Worm (Caenorhabditis elegans) whole organism, L2 larva: ENCODE results near the gene uda-1.

Experiments
- C34F6.9 ChIP-seq: fragments of 150-350 bp; optimal IDR thresholded peaks from 2 replicates; lab custom pipeline; 2014; ENCODE audit warnings: missing biosample characterization, missing genetic modification characterization
- F13H6.1 ChIP-seq: sonication (generic microtip); optimal IDR thresholded peaks from 2 replicates; lab custom pipeline; 2016; ENCODE audit warnings: missing genetic modification characterization, missing compliant biosample characterization
- R02D3.7 ChIP-seq: fragments of 150-350 bp; optimal IDR thresholded peaks from 2 replicates; lab custom pipeline; 2014; ENCODE audit warnings: missing biosample characterization, missing genetic modification characterization
- Y55F3AM.14 ChIP-seq: fragments of 200-800 bp; sonication (Bioruptor generic); optimal IDR thresholded peaks from 2 replicates; lab custom pipeline; 2018; ENCODE audit warnings: mild to moderate bottlenecking, missing genetic modification characterization, missing compliant biosample characterization
- ZK546.5 ChIP-seq: sonication (generic microtip); optimal IDR thresholded peaks from 2 replicates; lab custom pipeline; 2017; ENCODE audit warnings: missing biosample characterization, missing genetic modification characterization
- alr-1 ChIP-seq: fragments of 150-350 bp; optimal IDR thresholded peaks from 2 replicates; lab custom pipeline; 2014; ENCODE audit warnings: missing biosample characterization, missing genetic modification characterization
- aly-2 ChIP-seq: fragments of 150-350 bp; optimal IDR thresholded peaks from 2 replicates; lab custom pipeline; 2014; ENCODE audit warnings: missing biosample characterization, missing genetic modification characterization
- ama-1 ChIP-seq: fragments of 150-350 bp; optimal IDR thresholded peaks from 2 replicates; lab custom pipeline; 2018; ENCODE audit warnings: inconsistent platforms
- blmp-1 ChIP-seq: sonication (generic microtip); optimal IDR thresholded peaks from 2 replicates; lab custom pipeline; 2017; ENCODE audit warnings: missing genetic modification characterization, mild to moderate bottlenecking, missing compliant biosample characterization, antibody characterized with exemption, moderate library complexity; ENCODE audit not compliant: insufficient read depth
- ceh-16 ChIP-seq: fragments of 150-350 bp; optimal IDR thresholded peaks from 2 replicates; lab custom pipeline; 2014; ENCODE audit warnings: missing biosample characterization, missing genetic modification characterization
- crh-2 ChIP-seq: sonication (generic microtip); optimal IDR thresholded peaks from 2 replicates; lab custom pipeline; 2017; ENCODE audit warnings: missing biosample characterization, missing genetic modification characterization
- dmd-4 ChIP-seq: sonication (generic microtip); optimal IDR thresholded peaks from 2 replicates; lab custom pipeline; 2017; ENCODE audit warnings: missing biosample characterization, missing genetic modification characterization
- egl-27 ChIP-seq: sonication (generic microtip); optimal IDR thresholded peaks from 3 replicates; lab custom pipeline; 2017; ENCODE audit warnings: missing biosample characterization, missing genetic modification reagents, missing genetic modification characterization
- elt-1 ChIP-seq: fragments of 150-350 bp; optimal IDR thresholded peaks from 2 replicates; lab custom pipeline; 2014; ENCODE audit warnings: missing biosample characterization, missing genetic modification characterization
- elt-3 ChIP-seq: sonication (generic microtip); optimal IDR thresholded peaks from 2 replicates; lab custom pipeline; 2017; ENCODE audit warnings: missing biosample characterization, missing genetic modification characterization
- fos-1 ChIP-seq: fragments of 150-350 bp; optimal IDR thresholded peaks from 2 replicates; lab custom pipeline; 2014; ENCODE audit warnings: missing biosample characterization, missing genetic modification characterization
- gmeb-1 ChIP-seq: fragments of 150-350 bp; optimal IDR thresholded peaks from 2 replicates; lab custom pipeline; 2014; ENCODE audit warnings: missing biosample characterization, missing genetic modification characterization
- lin-11 ChIP-seq: fragments of 150-350 bp; sonication (generic microtip); optimal IDR thresholded peaks from 2 replicates; lab custom pipeline; 2014; ENCODE audit warnings: missing biosample characterization, missing genetic modification characterization, inconsistent platforms, mixed read lengths
- lin-13 ChIP-seq: fragments of 150-350 bp; optimal IDR thresholded peaks from 2 replicates; lab custom pipeline; 2014; ENCODE audit warnings: missing biosample characterization, missing genetic modification reagents, missing genetic modification characterization
- lin-39 ChIP-seq: fragments of 150-350 bp; optimal IDR thresholded peaks from 2 replicates; lab custom pipeline; 2014; ENCODE audit warnings: missing biosample characterization, missing genetic modification reagents, missing genetic modification characterization
- lsy-2 ChIP-seq, 2 experiments: fragments of 150-350 bp in 1 of 2; sonication (generic microtip) in 1 of 2; optimal IDR thresholded peaks; 2 replicates each; lab custom pipeline; 2014 to 2017; ENCODE audit warnings: missing biosample characterization in 2 of 2, missing genetic modification characterization in 2 of 2
- mab-5 ChIP-seq: fragments of 150-350 bp; optimal IDR thresholded peaks from 2 replicates; lab custom pipeline; 2014; ENCODE audit warnings: missing biosample characterization, missing genetic modification characterization
- mbf-1 ChIP-seq: sonication (generic microtip); optimal IDR thresholded peaks from 2 replicates; lab custom pipeline; 2017; ENCODE audit warnings: missing biosample characterization, missing genetic modification characterization
- mdl-1 ChIP-seq, 2 experiments: fragments of 150-350 bp in 1 of 2; sonication (generic microtip) in 1 of 2; optimal IDR thresholded peaks; 2 replicates each; lab custom pipeline; 2017; ENCODE audit warnings: missing biosample characterization in 2 of 2, missing genetic modification characterization in 2 of 2
- nhr-10 ChIP-seq: sonication (generic microtip); optimal IDR thresholded peaks from 2 replicates; lab custom pipeline; 2017; ENCODE audit warnings: missing biosample characterization, missing genetic modification characterization
- nhr-11 ChIP-seq: fragments of 150-350 bp; optimal IDR thresholded peaks from 2 replicates; lab custom pipeline; 2014; ENCODE audit warnings: missing biosample characterization, missing genetic modification characterization
- nhr-129 ChIP-seq: fragments of 150-350 bp; optimal IDR thresholded peaks from 2 replicates; lab custom pipeline; 2014; ENCODE audit warnings: missing biosample characterization, missing genetic modification characterization
- nhr-21 ChIP-seq: fragments of 150-350 bp; optimal IDR thresholded peaks from 2 replicates; lab custom pipeline; 2014; ENCODE audit warnings: missing biosample characterization, missing genetic modification characterization
- nhr-23 ChIP-seq: fragments of 150-350 bp; optimal IDR thresholded peaks from 2 replicates; lab custom pipeline; 2014; ENCODE audit warnings: missing biosample characterization, missing genetic modification reagents, missing genetic modification characterization
- nhr-237 ChIP-seq: fragments of 150-350 bp; optimal IDR thresholded peaks from 2 replicates; lab custom pipeline; 2014; ENCODE audit warnings: missing biosample characterization, missing genetic modification characterization
- nhr-25 ChIP-seq: fragments of 150-350 bp; sonication (generic microtip); optimal IDR thresholded peaks from 3 replicates; lab custom pipeline; 2014; ENCODE audit warnings: missing biosample characterization, missing genetic modification characterization
- nhr-77 ChIP-seq: fragments of 150-350 bp; optimal IDR thresholded peaks from 2 replicates; lab custom pipeline; 2014; ENCODE audit warnings: missing biosample characterization, missing genetic modification characterization
- peb-1 ChIP-seq: fragments of 150-350 bp; optimal IDR thresholded peaks from 2 replicates; lab custom pipeline; 2014; ENCODE audit warnings: missing biosample characterization, missing genetic modification characterization
- sem-4 ChIP-seq: fragments of 150-350 bp; optimal IDR thresholded peaks from 2 replicates; lab custom pipeline; 2014; ENCODE audit warnings: missing biosample characterization, missing genetic modification reagents, missing genetic modification characterization
- skn-1 ChIP-seq: sonication (generic microtip); optimal IDR thresholded peaks from 2 replicates; lab custom pipeline; 2017; ENCODE audit warnings: missing biosample characterization, missing genetic modification characterization
- sma-3 ChIP-seq: sonication (generic microtip); optimal IDR thresholded peaks from 2 replicates; lab custom pipeline; 2016; ENCODE audit warnings: missing genetic modification reagents, missing genetic modification characterization, missing compliant biosample characterization
- sma-9 ChIP-seq, 2 experiments: fragments of 150-350 bp in 1 of 2; sonication (generic microtip) in 1 of 2; optimal IDR thresholded peaks; 2 replicates each; lab custom pipeline; 2014 to 2016; ENCODE audit warnings: missing genetic modification characterization in 2 of 2, mild to moderate bottlenecking in 1 of 2, missing biosample characterization in 1 of 2, missing compliant biosample characterization in 1 of 2, missing genetic modification reagents in 1 of 2, moderate library complexity in 1 of 2
- snpc-4 ChIP-seq: fragments of 150-350 bp; optimal IDR thresholded peaks from 2 replicates; lab custom pipeline; 2014; ENCODE audit warnings: missing biosample characterization, missing genetic modification characterization
- unc-39 ChIP-seq: fragments of 150-350 bp; optimal IDR thresholded peaks from 2 replicates; lab custom pipeline; 2014; ENCODE audit warnings: missing biosample characterization, missing genetic modification characterization
- unc-55 ChIP-seq: fragments of 150-350 bp; sonication (generic microtip); optimal IDR thresholded peaks from 3 replicates; lab custom pipeline; 2014; ENCODE audit warnings: missing biosample characterization, missing genetic modification reagents, missing genetic modification characterization
- unc-62 ChIP-seq: fragments of 150-350 bp; optimal IDR thresholded peaks from 2 replicates; lab custom pipeline; 2014; ENCODE audit warnings: missing biosample characterization, missing genetic modification reagents, missing genetic modification characterization
- zag-1 ChIP-seq: fragments of 150-350 bp; optimal IDR thresholded peaks from 2 replicates; lab custom pipeline; 2014; ENCODE audit warnings: missing biosample characterization, missing genetic modification characterization
- ztf-1 ChIP-seq: fragments of 200-800 bp; sonication (Bioruptor generic); conservative IDR thresholded peaks from 2 replicates; pipeline ENCODE4 v1.3.6; 2022; ENCODE audit warnings: missing genetic modification characterization, missing compliant biosample characterization
- ztf-11 ChIP-seq: sonication (generic microtip); optimal IDR thresholded peaks from 2 replicates; lab custom pipeline; 2017; ENCODE audit warnings: missing biosample characterization, missing genetic modification characterization
- ztf-4 ChIP-seq: fragments of 150-350 bp; optimal IDR thresholded peaks from 2 replicates; lab custom pipeline; 2014; ENCODE audit warnings: missing biosample characterization, missing genetic modification characterization

Gene uda-1

DNA sequence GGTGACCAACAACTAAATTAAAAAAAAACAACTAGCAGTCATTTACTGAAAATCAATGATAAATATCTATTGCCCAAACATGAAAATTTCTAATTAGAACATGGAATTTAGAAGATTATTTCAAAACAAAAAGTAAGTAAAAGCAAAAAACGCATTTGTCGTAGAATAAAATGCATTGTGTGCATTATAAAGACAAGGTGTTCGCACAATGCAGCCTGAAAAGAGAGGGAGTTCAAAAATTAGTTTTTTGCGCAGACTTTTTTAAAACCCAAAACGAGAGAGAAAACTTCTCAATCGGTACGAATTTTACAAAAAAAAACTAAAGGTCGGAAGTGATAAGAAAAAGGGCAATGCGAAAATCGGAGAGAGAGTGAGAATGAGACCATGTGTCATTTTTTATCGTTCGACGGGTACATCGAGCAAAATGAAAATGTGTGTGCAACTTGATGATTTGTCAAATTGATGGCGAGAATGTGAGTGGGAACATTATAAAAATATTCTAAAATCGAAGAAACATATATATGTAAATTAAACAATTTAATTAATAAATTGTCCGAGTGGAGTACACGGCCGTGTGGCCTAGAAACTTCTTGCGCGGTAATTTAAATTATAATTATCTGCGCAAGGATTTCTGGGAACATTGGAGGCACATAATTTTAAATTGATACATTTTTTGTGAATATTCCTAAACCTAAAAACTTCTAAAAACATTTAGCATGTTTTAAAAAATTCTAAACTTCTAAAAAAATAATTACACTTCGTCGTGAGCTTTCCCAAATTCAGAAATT lies 27.0 kb downstream of the uda-1 start:
- TF ChIP-seq crh-2 (tag; lab: Kevin White, UChicago), result peak; percentile 1
- no peak for TF ChIP-seq nhr-11 (tag; lab: Kevin White, UChicago)
- peak; percentile 67 for TF ChIP-seq C34F6.9 (tag; lab: Kevin White, UChicago)
- peak; percentile 78 for TF ChIP-seq unc-55 (GFP tag; lab: Kevin White, UChicago)
- TF ChIP-seq sma-9 (GFP tag; optimal IDR thresholded peaks at IDR 0.05; lab: Kevin White, UChicago), result peak; percentile 46
- TF ChIP-seq sma-9 (tag; optimal IDR thresholded peaks at IDR 0.05; lab: Kevin White, UChicago), result no peak
- TF ChIP-seq egl-27 (tag; lab: Kevin White, UChicago), result peak; percentile 41
- no peak for TF ChIP-seq ceh-16 (tag; lab: Kevin White, UChicago)
- peak; percentile 44 for TF ChIP-seq F13H6.1
- TF ChIP-seq ama-1 (lab: Kevin White, UChicago), result no peak
- TF ChIP-seq gmeb-1 (tag; lab: Kevin White, UChicago), result peak; percentile 81
- peak; percentile 87 for TF ChIP-seq fos-1
- TF ChIP-seq nhr-129, result peak; percentile 52
- TF ChIP-seq lin-13 (GFP tag; lab: Kevin White, UChicago), result peak; percentile 11
- peak; percentile 6 to 70 for TF ChIP-seq lsy-2 (tag; optimal IDR thresholded peaks at IDR 0.05; lab: Kevin White, UChicago)
- peak; percentile 16 for TF ChIP-seq nhr-21 (tag; lab: Kevin White, UChicago)

DNA sequence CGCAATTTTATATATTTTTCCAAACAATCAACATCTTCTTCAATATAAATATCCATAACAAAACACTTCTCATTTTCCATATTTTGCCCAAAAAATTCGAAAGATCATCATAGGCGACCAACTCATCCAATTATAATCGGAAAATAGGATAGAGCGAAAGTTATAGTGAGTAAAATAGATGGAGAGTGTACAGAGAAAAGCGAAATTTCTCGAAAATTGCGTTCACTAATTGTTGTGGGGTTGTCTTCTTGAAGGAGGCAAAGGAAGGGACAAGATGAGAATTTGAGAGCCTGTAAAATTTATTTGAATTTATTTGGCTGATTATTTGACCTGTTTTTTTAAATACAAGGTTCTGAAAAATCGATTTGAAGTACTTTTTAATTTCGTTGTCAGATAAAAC lies 31.0 kb downstream of the uda-1 start:
- TF ChIP-seq lsy-2 (tag; optimal IDR thresholded peaks at IDR 0.05; lab: Kevin White, UChicago) (peak in 1 of 2 experiments; percentile 17), nhr-21 (tag; lab: Kevin White, UChicago) (no peak), mab-5 (no peak), aly-2 (no peak), ZK546.5 (no peak), ztf-1 (GFP tag; lab: Robert Waterston, UW) (no peak), peb-1 (tag; lab: Kevin White, UChicago) (no peak), ztf-4 (tag; lab: Kevin White, UChicago) (no peak), blmp-1 (peak; percentile 32), C34F6.9 (tag; lab: Kevin White, UChicago) (no peak), nhr-25 (tag; lab: Kevin White, UChicago) (peak; percentile 55), skn-1 (tag; lab: Kevin White, UChicago) (no peak), elt-3 (tag; lab: Kevin White, UChicago) (no peak), zag-1 (tag; lab: Kevin White, UChicago) (no peak)

DNA sequence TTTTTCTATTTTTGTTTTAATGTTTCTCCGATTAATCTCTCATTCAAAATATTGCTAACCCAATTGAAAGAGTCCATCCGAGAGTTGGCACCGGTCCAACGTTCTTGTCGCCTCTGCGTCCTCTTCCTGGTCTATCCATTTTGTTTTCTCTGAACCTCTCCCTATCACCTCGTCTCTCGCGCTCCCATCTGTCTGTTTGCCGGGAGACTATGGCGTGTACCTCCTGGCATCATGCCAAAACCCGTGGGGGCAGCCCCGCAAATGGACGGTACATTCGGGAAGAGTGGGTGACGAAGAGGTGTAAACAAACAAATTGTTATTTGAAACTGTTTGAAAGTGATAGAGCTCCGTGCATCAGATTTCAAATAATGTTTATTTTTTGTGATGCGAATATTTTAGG lies 31.7 kb downstream of the uda-1 start, which contains the start of gene T06E8.2:
Gene T06E8.2, minus strand, starts transcription at position 139 of the 400 bp plus-strand sequence.
- TF ChIP-seq Y55F3AM.14 (GFP tag; lab: Kevin White, UChicago) (no peak), sma-9 (GFP tag; optimal IDR thresholded peaks at IDR 0.05; lab: Kevin White, UChicago) (peak; percentile 84), sma-9 (tag; optimal IDR thresholded peaks at IDR 0.05; lab: Kevin White, UChicago) (no peak), unc-55 (GFP tag; lab: Kevin White, UChicago) (no peak), R02D3.7 (tag; lab: Kevin White, UChicago) (no peak), alr-1 (tag; lab: Kevin White, UChicago) (no peak), skn-1 (tag; lab: Kevin White, UChicago) (no peak), nhr-23 (tag; lab: Kevin White, UChicago) (no peak), nhr-11 (tag; lab: Kevin White, UChicago) (no peak), peb-1 (tag; lab: Kevin White, UChicago) (peak; percentile 41), nhr-21 (tag; lab: Kevin White, UChicago) (no peak), mab-5 (no peak), fos-1 (no peak), ceh-16 (tag; lab: Kevin White, UChicago) (no peak), dmd-4 (no peak), lsy-2 (tag; optimal IDR thresholded peaks at IDR 0.05; lab: Kevin White, UChicago) (peak in 1 of 2 experiments; percentile 69), nhr-237 (tag; lab: Kevin White, UChicago) (no peak), egl-27 (tag; lab: Kevin White, UChicago) (peak; percentile 53), zag-1 (tag; lab: Kevin White, UChicago) (no peak), snpc-4 (tag; lab: Kevin White, UChicago) (peak; percentile 33), gmeb-1 (tag; lab: Kevin White, UChicago) (no peak), mbf-1 (tag; lab: Kevin White, UChicago) (no peak), ztf-11 (tag; lab: Kevin White, UChicago) (no peak), blmp-1 (no peak), ztf-1 (GFP tag; lab: Robert Waterston, UW) (no peak), nhr-77 (tag; lab: Kevin White, UChicago) (no peak), lin-13 (GFP tag; lab: Kevin White, UChicago) (no peak), F13H6.1 (peak; percentile 85), lin-11 (tag; lab: Kevin White, UChicago) (no peak), unc-39 (no peak), ztf-4 (tag; lab: Kevin White, UChicago) (no peak), sma-3 (peak; percentile 43), sem-4 (tag; lab: Kevin White, UChicago) (peak; percentile 27), ama-1 (lab: Kevin White, UChicago) (no peak), elt-1 (tag; lab: Kevin White, UChicago) (no peak), nhr-129 (peak; percentile 66), unc-62 (GFP tag; lab: Kevin White, UChicago) (no peak), lin-39 (no peak), nhr-10 (tag; lab: Kevin White, UChicago) (no peak), mdl-1 (tag; optimal IDR thresholded peaks at IDR 0.05; lab: Kevin White, UChicago) (no peak)
